Worm (Caenorhabditis elegans): ENCODE data around the gene F14H12.2.

ce11 chrX:4328816-4329215, 21.5 kb upstream of the F14H12.2 start, which contains the start of gene C24A8.5:
- TF ChIP-seq pax-3 (tag; optimal IDR thresholded peaks at IDR 0.05) (no peak), mep-1 (tag; optimal IDR thresholded peaks at IDR 0.05) (no peak), aly-2 (tag; optimal IDR thresholded peaks at IDR 0.05) (no peak), unc-130 (tag; optimal IDR thresholded peaks at IDR 0.05) (no peak), ces-1 (GFP tag; optimal IDR thresholded peaks at IDR 0.05) (no peak), jun-1 (tag; optimal IDR thresholded peaks at IDR 0.05) (no peak), nhr-90 (tag; optimal IDR thresholded peaks at IDR 0.05; ENCODE audit: poor library complexity) (no peak), ztf-11 (tag; optimal IDR thresholded peaks at IDR 0.05) (no peak), Y116A8C.19 (tag; optimal IDR thresholded peaks at IDR 0.05; ENCODE audit: borderline replicate concordance) (no peak), ama-1 (optimal IDR thresholded peaks at IDR 0.05) (no peak)

All from whole organism, L1 larva.